Worm (Caenorhabditis elegans): ENCODE results near the gene ptl-1.

ptl-1 gene

ce11 chrIII:744459-744858, 20.5 kb upstream of the ptl-1 start:
- TF ChIP-seq lin-14 (GFP tag; optimal IDR thresholded peaks at IDR 0.05) (peak; percentile 17), blmp-1 (tag; optimal IDR thresholded peaks at IDR 0.05) (peak; percentile 95), nhr-85 (tag) (no peak)

ce11 chrIII:748782-749181, 16.2 kb upstream of the ptl-1 start:
- TF ChIP-seq elt-3 (tag; optimal IDR thresholded peaks at IDR 0.05) (peak in 1 of 6 experiments; percentile 34), nhr-90 (tag; optimal IDR thresholded peaks at IDR 0.05; ENCODE audit: poor library complexity) (no peak), mep-1 (tag; optimal IDR thresholded peaks at IDR 0.05) (no peak), fkh-8 (tag; optimal IDR thresholded peaks at IDR 0.05) (no peak), snu-23 (GFP tag; optimal IDR thresholded peaks at IDR 0.05) (peak; percentile 18), rnt-1 (tag; optimal IDR thresholded peaks at IDR 0.05) (no peak), blmp-1 (tag; optimal IDR thresholded peaks at IDR 0.05) (peak; percentile 88), nhr-85 (tag) (peak; percentile 2), pag-3 (tag; optimal IDR thresholded peaks at IDR 0.05; ENCODE audit: borderline replicate concordance, insufficient read depth) (no peak), lin-14 (GFP tag; optimal IDR thresholded peaks at IDR 0.05) (peak; percentile 34)

- TF ChIP-seq blmp-1 (tag; optimal IDR thresholded peaks at IDR 0.05) = peak; percentile 95
- TF ChIP-seq nhr-85 (tag) = peak; percentile 67
- TF ChIP-seq elt-3 (tag; optimal IDR thresholded peaks at IDR 0.05) = peak in 1 of 6 experiments; percentile 20
- no peak for TF ChIP-seq lin-35 (GFP tag; optimal IDR thresholded peaks at IDR 0.05)
Observed at ce11 chrIII:750028-750427, 15.0 kb upstream of the ptl-1 start.

ce11 chrIII:752326-752725, 12.7 kb upstream of the ptl-1 start, which contains the start of gene pat-12:
TSS of gene pat-12 (minus strand) at chrIII:752426.
- TF ChIP-seq hpl-2 (GFP tag; optimal IDR thresholded peaks at IDR 0.05) (no peak), mef-2 (tag; optimal IDR thresholded peaks at IDR 0.05) (no peak), pqm-1 (tag; optimal IDR thresholded peaks at IDR 0.05) (no peak), mab-9 (GFP tag; IDR thresholded peaks at IDR 0.05) (no peak), ceh-63 (GFP tag; optimal IDR thresholded peaks at IDR 0.05) (no peak), lin-14 (GFP tag; optimal IDR thresholded peaks at IDR 0.05) (no peak), aha-1 (tag; optimal IDR thresholded peaks at IDR 0.05) (no peak), dsc-1 (tag; optimal IDR thresholded peaks at IDR 0.05) (no peak), grh-1 (GFP tag; IDR thresholded peaks at IDR 0.05) (no peak), lin-15B (tag; optimal IDR thresholded peaks at IDR 0.05) (no peak), efl-1 (optimal IDR thresholded peaks at IDR 0.05) (no peak), efl-1 (GFP tag; optimal IDR thresholded peaks at IDR 0.05 in 1 of 2) (no peak), nhr-77 (tag; optimal IDR thresholded peaks at IDR 0.05) (no peak), mep-1 (tag; optimal IDR thresholded peaks at IDR 0.05) (no peak), ceh-8 (GFP tag; optimal IDR thresholded peaks at IDR 0.05) (no peak)

DNA sequence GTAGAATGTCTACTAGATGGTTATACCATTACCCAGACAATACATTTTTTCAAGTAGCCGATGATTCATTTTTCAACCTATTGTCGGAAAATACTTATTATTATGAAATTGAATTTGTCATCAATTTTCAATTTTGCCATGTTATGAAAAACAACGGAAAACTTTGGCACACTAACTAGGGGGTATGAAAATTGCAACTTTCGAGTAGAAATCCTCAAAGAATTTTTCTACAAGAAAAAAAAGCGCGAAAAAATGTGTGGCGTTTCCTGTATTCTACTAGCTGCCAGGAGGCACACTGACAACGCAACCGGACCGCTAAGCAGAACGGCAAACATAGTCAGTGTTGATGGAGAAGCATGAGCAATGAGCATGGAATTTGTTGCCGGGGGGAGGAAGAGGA, 10.6 kb upstream of the ptl-1 start:
- TF ChIP-seq jun-1 (tag; optimal IDR thresholded peaks at IDR 0.05) (no peak), lin-13 (GFP tag; optimal IDR thresholded peaks at IDR 0.05) (no peak), efl-1 (optimal IDR thresholded peaks at IDR 0.05) (no peak), efl-1 (GFP tag; optimal IDR thresholded peaks at IDR 0.05 in 1 of 2) (peak in 1 of 2 experiments; percentile 65), C04F5.9 (tag; optimal IDR thresholded peaks at IDR 0.05) (no peak), lin-14 (GFP tag; optimal IDR thresholded peaks at IDR 0.05) (no peak), ceh-63 (GFP tag; optimal IDR thresholded peaks at IDR 0.05) (no peak)

- TF ChIP-seq unc-98 (GFP tag; IDR thresholded peaks at IDR 0.05) (no peak), C04F5.9 (tag; optimal IDR thresholded peaks at IDR 0.05) (no peak), nhr-47 (tag; optimal IDR thresholded peaks at IDR 0.05) (no peak), ceh-63 (GFP tag; optimal IDR thresholded peaks at IDR 0.05) (no peak), lsy-2 (tag; optimal IDR thresholded peaks at IDR 0.05) (no peak), nhr-90 (tag; optimal IDR thresholded peaks at IDR 0.05; ENCODE audit: poor library complexity) (no peak), lin-39 (tag; optimal IDR thresholded peaks at IDR 0.05) (no peak), egl-27 (tag; optimal IDR thresholded peaks at IDR 0.05) (no peak), ces-1 (GFP tag; optimal IDR thresholded peaks at IDR 0.05) (no peak), tbx-2 (tag; optimal IDR thresholded peaks at IDR 0.05) (no peak), lin-13 (GFP tag; optimal IDR thresholded peaks at IDR 0.05) (no peak), unc-130 (tag; optimal IDR thresholded peaks at IDR 0.05) (no peak), ceh-90 (tag; optimal IDR thresholded peaks at IDR 0.05) (no peak), lir-3 (tag; optimal IDR thresholded peaks at IDR 0.05; ENCODE audit: poor library complexity) (no peak), ceh-82 (tag; optimal IDR thresholded peaks at IDR 0.05) (no peak), dsc-1 (tag; optimal IDR thresholded peaks at IDR 0.05) (no peak), hlh-17 (GFP tag; optimal IDR thresholded peaks at IDR 0.05; ENCODE audit: borderline replicate concordance) (no peak)
Observed at ce11 chrIII:757981-758380, 7.0 kb upstream of the ptl-1 start, which contains the start of gene T17H7.7. TSS of gene T17H7.7 (minus strand) at chrIII:758081.

Measured in whole organism, L1 larva.